Worm (Caenorhabditis elegans) whole organism, late embryonic: ENCODE measurements around the gene Y75B7AR.1.

ENCODE experiments used
- K09A11.1 ChIP-seq: sonication (generic microtip); optimal IDR thresholded peaks from 2 replicates; lab custom pipeline; 2017; ENCODE audit warnings: antibody characterized with exemption, mild to moderate bottlenecking, missing genetic modification characterization, missing compliant biosample characterization; ENCODE audit not compliant: insufficient read depth
- ama-1 ChIP-seq: fragments of 150-350 bp; optimal IDR thresholded peaks from 2 replicates; lab custom pipeline; 2014
- ceh-6 ChIP-seq: fragments of 200-800 bp; sonication (Bioruptor generic); optimal IDR thresholded peaks from 2 replicates; lab custom pipeline; 2018; ENCODE audit warnings: mild to moderate bottlenecking, missing genetic modification characterization, missing compliant biosample characterization
- fkh-10 ChIP-seq: fragments of 150-350 bp; optimal IDR thresholded peaks from 2 replicates; lab custom pipeline; 2014; ENCODE audit warnings: missing biosample characterization, missing genetic modification reagents, missing genetic modification characterization
- pag-3 ChIP-seq: sonication (generic microtip); optimal IDR thresholded peaks from 2 replicates; lab custom pipeline; 2016; ENCODE audit warnings: missing compliant biosample characterization, missing genetic modification characterization, borderline replicate concordance
- pha-4 ChIP-seq: fragments of 150-350 bp; optimal IDR thresholded peaks from 2 replicates; lab custom pipeline; 2018; ENCODE audit warnings: missing biosample characterization, missing genetic modification reagents, missing genetic modification characterization

ce11 chrV:1375007-1375406, 17.8 kb downstream of the Y75B7AR.1 start:
- TF ChIP-seq pha-4: no peak
- no peak for TF ChIP-seq ama-1 (lab: Kevin White, UChicago)
- no peak for TF ChIP-seq ceh-6 (GFP tag; lab: Kevin White, UChicago)
- no peak for TF ChIP-seq K09A11.1 (tag; lab: Kevin White, UChicago)
- no peak for TF ChIP-seq pag-3 (tag; lab: Kevin White, UChicago)
- TF ChIP-seq fkh-10 (GFP tag; lab: Kevin White, UChicago): no peak
